Worm (Caenorhabditis elegans) whole organism, L4 larva: ENCODE data around the gene max-2.

Source experiments
- F44E2.7 ChIP-seq: fragments of 200-800 bp; sonication (Bioruptor generic); IDR thresholded peaks from 2 replicates; pipeline ENCODE4 v2.1.2; 2022; ENCODE audit warnings: missing genetic modification characterization, missing compliant biosample characterization
- Y75B8A.6 ChIP-seq: fragments of 200-800 bp; sonication (Bioruptor generic); IDR thresholded peaks from 2 replicates; pipeline ENCODE4 v1.3.6; 2022; ENCODE audit warnings: missing genetic modification reagents, missing genetic modification characterization, missing compliant biosample characterization
- ZK337.2 ChIP-seq: fragments of 200-800 bp; sonication (Bioruptor generic); IDR thresholded peaks from 2 replicates; pipeline ENCODE4 v1.3.6; 2022; ENCODE audit warnings: missing genetic modification reagents, missing genetic modification characterization, missing compliant biosample characterization
- ZK546.5 ChIP-seq, 2 experiments: sonication (generic microtip); optimal IDR thresholded peaks; 2 replicates each; lab custom pipeline; 2017; ENCODE audit warnings: missing biosample characterization in 2 of 2, missing genetic modification characterization in 2 of 2
- aha-1 ChIP-seq: fragments of 150-350 bp; peaks from one replicate; lab custom pipeline; 2014; ENCODE audit warnings: missing biosample characterization, missing genetic modification characterization
- ama-1 ChIP-seq: fragments of 150-350 bp; optimal IDR thresholded peaks from 2 replicates; lab custom pipeline; 2014; ENCODE audit warnings: inconsistent platforms, mixed read lengths
- arid-1 ChIP-seq: fragments of 200-800 bp; sonication (Bioruptor generic); conservative IDR thresholded peaks from 2 replicates; pipeline ENCODE4 v1.3.6; 2022; ENCODE audit warnings: missing genetic modification reagents, missing genetic modification characterization, missing compliant biosample characterization
- attf-4 ChIP-seq: sonication (generic microtip); optimal IDR thresholded peaks from 3 replicates; lab custom pipeline; 2017; ENCODE audit warnings: missing biosample characterization, missing genetic modification characterization
- ceh-20 ChIP-seq: fragments of 200-800 bp; sonication (Bioruptor generic); IDR thresholded peaks from 2 replicates; pipeline ENCODE4 v1.3.6; 2022; ENCODE audit warnings: missing genetic modification reagents, missing genetic modification characterization, missing compliant biosample characterization
- cey-2 ChIP-seq: sonication (generic microtip); optimal IDR thresholded peaks from 3 replicates; lab custom pipeline; 2017; ENCODE audit warnings: missing genetic modification characterization, mild to moderate bottlenecking, missing compliant biosample characterization, antibody characterized with exemption, borderline replicate concordance; ENCODE audit not compliant: insufficient read depth
- daf-16 ChIP-seq, 3 experiments: sonication (generic microtip); optimal IDR thresholded peaks; 2 replicates each; lab custom pipeline; 2016 to 2017; ENCODE audit warnings: missing genetic modification characterization in 3 of 3, missing genetic modification reagents in 3 of 3, mild to moderate bottlenecking in 2 of 3, missing compliant biosample characterization in 2 of 3, missing biosample characterization in 1 of 3, moderate library complexity in 1 of 3
- daf-8 ChIP-seq: fragments of 200-800 bp; sonication (Bioruptor generic); IDR thresholded peaks from 2 replicates; pipeline ENCODE4 v1.3.6; 2022; ENCODE audit warnings: missing genetic modification characterization, missing compliant biosample characterization
- dmd-6 ChIP-seq: fragments of 200-800 bp; sonication (Bioruptor generic); IDR thresholded peaks from 2 replicates; pipeline ENCODE4 v1.3.6; 2022; ENCODE audit warnings: missing genetic modification reagents, missing genetic modification characterization, missing compliant biosample characterization
- dmd-8 ChIP-seq: fragments of 200-800 bp; sonication (Bioruptor generic); IDR thresholded peaks from 2 replicates; pipeline ENCODE4 v1.3.6; 2022; ENCODE audit warnings: missing genetic modification characterization, missing compliant biosample characterization
- egl-43 ChIP-seq: fragments of 200-800 bp; sonication (Bioruptor generic); IDR thresholded peaks from 2 replicates; pipeline ENCODE4 v1.3.6; 2022; ENCODE audit warnings: missing genetic modification reagents, missing genetic modification characterization, missing compliant biosample characterization
- hif-1 ChIP-seq, 2 experiments: sonication (generic microtip); optimal IDR thresholded peaks; 2 replicates each; lab custom pipeline; 2016 to 2017; ENCODE audit warnings: missing compliant biosample characterization in 2 of 2, missing genetic modification characterization in 2 of 2, missing genetic modification reagents in 2 of 2, missing genotype in 2 of 2, mild to moderate bottlenecking in 1 of 2
- hlh-11 ChIP-seq: fragments of 200-800 bp; sonication (Bioruptor generic); optimal IDR thresholded peaks from 2 replicates; lab custom pipeline; 2018; ENCODE audit warnings: mild to moderate bottlenecking, missing genetic modification characterization, missing compliant biosample characterization
- hlh-30 ChIP-seq: sonication (generic microtip); optimal IDR thresholded peaks from 2 replicates; lab custom pipeline; 2017; ENCODE audit warnings: antibody characterized with exemption, mild to moderate bottlenecking, missing genetic modification characterization, missing compliant biosample characterization; ENCODE audit not compliant: insufficient read depth
- hmg-1.1 ChIP-seq: fragments of 200-800 bp; sonication (Bioruptor generic); IDR thresholded peaks from 2 replicates; pipeline ENCODE4 v1.3.6; 2022; ENCODE audit warnings: missing genetic modification reagents, missing genetic modification characterization, missing compliant biosample characterization
- lin-13 ChIP-seq: fragments of 150-350 bp; optimal IDR thresholded peaks from 2 replicates; lab custom pipeline; 2014; ENCODE audit warnings: missing biosample characterization, missing genetic modification reagents, missing genetic modification characterization
- lin-15B ChIP-seq: fragments of 150-350 bp; sonication (generic microtip); optimal IDR thresholded peaks from 3 replicates; lab custom pipeline; 2014; ENCODE audit warnings: missing biosample characterization, missing genetic modification characterization
- lin-29 ChIP-seq: fragments of 200-800 bp; sonication (Bioruptor generic); IDR thresholded peaks from 2 replicates; pipeline ENCODE4 v1.3.6; 2022; ENCODE audit warnings: missing genetic modification reagents, missing genetic modification characterization, missing compliant biosample characterization
- lin-38 ChIP-seq: fragments of 200-800 bp; sonication (Bioruptor generic); IDR thresholded peaks from 2 replicates; pipeline ENCODE4 v1.3.6; 2022; ENCODE audit warnings: missing genetic modification reagents, missing genetic modification characterization, missing compliant biosample characterization
- madf-9 ChIP-seq: fragments of 200-800 bp; sonication (Bioruptor generic); conservative IDR thresholded peaks from 2 replicates; pipeline ENCODE4 v1.3.6; 2022; ENCODE audit warnings: missing genetic modification reagents, missing genetic modification characterization, missing compliant biosample characterization
- mdl-1 ChIP-seq, 2 experiments: fragments of 150-350 bp in 1 of 2; sonication (generic microtip) in 1 of 2; optimal IDR thresholded peaks; 2 replicates each; lab custom pipeline; 2014 to 2017; ENCODE audit warnings: missing biosample characterization in 2 of 2, missing genetic modification characterization in 2 of 2
- mep-1 ChIP-seq: fragments of 150-350 bp; sonication (generic microtip); optimal IDR thresholded peaks from 3 replicates; lab custom pipeline; 2014; ENCODE audit warnings: missing biosample characterization, missing genetic modification characterization
- nhr-102 ChIP-seq: sonication (generic microtip); optimal IDR thresholded peaks from 2 replicates; lab custom pipeline; 2016; ENCODE audit warnings: mild to moderate bottlenecking, missing genetic modification characterization, moderate library complexity, missing compliant biosample characterization
- nhr-11 ChIP-seq: fragments of 150-350 bp; optimal IDR thresholded peaks from 2 replicates; lab custom pipeline; 2014; ENCODE audit warnings: missing biosample characterization, missing genetic modification characterization
- nhr-41 ChIP-seq: fragments of 200-800 bp; sonication (Bioruptor generic); IDR thresholded peaks from 2 replicates; pipeline ENCODE4 v1.3.6; 2022; ENCODE audit warnings: missing genetic modification reagents, missing genetic modification characterization, missing compliant biosample characterization
- nhr-42 ChIP-seq: fragments of 200-800 bp; sonication (Bioruptor generic); IDR thresholded peaks from 2 replicates; pipeline ENCODE4 v1.3.6; 2022; ENCODE audit warnings: missing genetic modification characterization, missing compliant biosample characterization
- nhr-76 ChIP-seq: fragments of 150-350 bp; optimal IDR thresholded peaks from 2 replicates; lab custom pipeline; 2014; ENCODE audit warnings: missing biosample characterization, missing genetic modification characterization
- php-3 ChIP-seq: fragments of 200-800 bp; sonication (Bioruptor generic); IDR thresholded peaks from 2 replicates; pipeline ENCODE4 v1.3.6; 2022; ENCODE audit warnings: missing genetic modification reagents, missing genetic modification characterization, missing compliant biosample characterization
- rbr-2 ChIP-seq: sonication (generic microtip); optimal IDR thresholded peaks from 2 replicates; lab custom pipeline; 2016; ENCODE audit warnings: missing genotype, missing genetic modification characterization, missing compliant biosample characterization
- set-16 ChIP-seq: fragments of 200-800 bp; sonication (Bioruptor generic); IDR thresholded peaks from 2 replicates; pipeline ENCODE4 v1.3.6; 2022; ENCODE audit warnings: missing genetic modification reagents, missing genetic modification characterization, missing compliant biosample characterization
- snpc-1.2 ChIP-seq: fragments of 200-800 bp; sonication (Bioruptor generic); IDR thresholded peaks from 2 replicates; pipeline ENCODE4 v1.3.6; 2022; ENCODE audit warnings: missing genetic modification reagents, missing genetic modification characterization, missing compliant biosample characterization
- spr-1 ChIP-seq: sonication (generic microtip); optimal IDR thresholded peaks from 2 replicates; lab custom pipeline; 2016; ENCODE audit warnings: mild to moderate bottlenecking, missing genetic modification characterization, missing compliant biosample characterization
- tra-1 ChIP-seq: fragments of 200-800 bp; sonication (Bioruptor generic); IDR thresholded peaks from 2 replicates; pipeline ENCODE4 v1.3.6; 2022; ENCODE audit warnings: missing genetic modification reagents, missing genetic modification characterization, missing compliant biosample characterization
- unc-62 ChIP-seq, 3 experiments: fragments of 150-350 bp in 1 of 3; sonication (generic microtip); optimal IDR thresholded peaks in 2 of 3; peaks in 1 of 3; 1 replicate in 1 of 3; 2 replicates in 2 of 3; lab custom pipeline; 2014 to 2017; ENCODE audit warnings: missing biosample characterization in 3 of 3, missing genetic modification characterization in 3 of 3, missing genetic modification reagents in 3 of 3, missing genotype in 1 of 3
- vab-7 ChIP-seq: fragments of 200-800 bp; sonication (Bioruptor generic); IDR thresholded peaks from 2 replicates; pipeline ENCODE4 v1.3.6; 2022; ENCODE audit warnings: missing genetic modification reagents, missing genetic modification characterization, missing compliant biosample characterization
- zfp-3 ChIP-seq: fragments of 200-800 bp; sonication (Bioruptor generic); conservative IDR thresholded peaks from 2 replicates; pipeline ENCODE4 v1.3.6; 2022; ENCODE audit warnings: missing genetic modification reagents, missing genetic modification characterization, missing compliant biosample characterization
- zip-2 ChIP-seq: fragments of 150-350 bp; optimal IDR thresholded peaks from 2 replicates; lab custom pipeline; 2014; ENCODE audit warnings: missing biosample characterization, missing genetic modification characterization
- ztf-11 ChIP-seq: fragments of 150-350 bp; optimal IDR thresholded peaks from 2 replicates; lab custom pipeline; 2014; ENCODE audit warnings: missing biosample characterization, missing genetic modification characterization

max-2 gene

ce11 chrII:13065251-13065650 lies 39.6 kb upstream of the max-2 start:
- no peak for TF ChIP-seq lin-15B (tag; lab: Kevin White, UChicago)
- TF ChIP-seq arid-1 (GFP tag; lab: Robert Waterston, UW): no peak
- no peak for TF ChIP-seq aha-1
- TF ChIP-seq hlh-30 (tag; lab: Kevin White, UChicago): peak; percentile 51
- TF ChIP-seq spr-1: no peak
- TF ChIP-seq unc-62 (GFP tag; optimal IDR thresholded peaks at IDR 0.05 in 1 of 2; lab: Kevin White, UChicago): peak in 1 of 2 experiments; percentile 74
- no peak for TF ChIP-seq unc-62 (tag; optimal IDR thresholded peaks at IDR 0.05; lab: Kevin White, UChicago)
- no peak for TF ChIP-seq tra-1
- no peak for TF ChIP-seq attf-4 (tag; lab: Kevin White, UChicago)
- TF ChIP-seq ama-1 (lab: Kevin White, UChicago): no peak
- TF ChIP-seq hif-1 (tag; optimal IDR thresholded peaks at IDR 0.05; lab: Kevin White, UChicago): peak in 1 of 2 experiments; percentile 71
- TF ChIP-seq php-3 (GFP tag; lab: Robert Waterston, UW): no peak
- no peak for TF ChIP-seq dmd-6 (GFP tag; lab: Robert Waterston, UW)
- TF ChIP-seq ceh-20 (GFP tag; lab: Robert Waterston, UW): peak; percentile 30; the same call in 1 of the 2 replicates
- TF ChIP-seq zip-2 (tag; lab: Kevin White, UChicago): no peak
- no peak for TF ChIP-seq ztf-11 (tag; lab: Kevin White, UChicago)
- no peak for TF ChIP-seq hmg-1.1 (GFP tag; lab: Robert Waterston, UW)
- no peak for TF ChIP-seq madf-9 (GFP tag; lab: Robert Waterston, UW)
- peak in 1 of 2 experiments; percentile 63 for TF ChIP-seq daf-16 (GFP tag; optimal IDR thresholded peaks at IDR 0.05; lab: Kevin White, UChicago)
- TF ChIP-seq daf-16 (tag; optimal IDR thresholded peaks at IDR 0.05; lab: Kevin White, UChicago): no peak
- no peak for TF ChIP-seq lin-13 (GFP tag; lab: Kevin White, UChicago)
- TF ChIP-seq rbr-2 (tag; lab: Kevin White, UChicago): peak; percentile 3
- no peak for TF ChIP-seq nhr-41 (GFP tag; lab: Robert Waterston, UW)
- no peak for TF ChIP-seq nhr-42
- no peak for TF ChIP-seq nhr-102 (tag; lab: Kevin White, UChicago)
- no peak for TF ChIP-seq ZK337.2 (GFP tag; lab: Robert Waterston, UW)
- no peak for TF ChIP-seq cey-2
- no peak for TF ChIP-seq Y75B8A.6 (GFP tag; lab: Robert Waterston, UW)
- no peak for TF ChIP-seq vab-7 (GFP tag; lab: Robert Waterston, UW)
- peak; percentile 38 for TF ChIP-seq hlh-11 (tag; lab: Kevin White, UChicago)
- TF ChIP-seq mep-1 (tag; lab: Kevin White, UChicago): no peak
- TF ChIP-seq zfp-3 (GFP tag; lab: Robert Waterston, UW): no peak
- peak in 1 of 2 experiments; percentile 73 for TF ChIP-seq mdl-1 (tag; optimal IDR thresholded peaks at IDR 0.05; lab: Kevin White, UChicago)
- no peak for TF ChIP-seq egl-43 (GFP tag; lab: Robert Waterston, UW)
- TF ChIP-seq daf-8 (GFP tag; lab: Robert Waterston, UW): no peak

ce11 chrII:13059196-13059595 lies 33.6 kb upstream of the max-2 start:
- TF ChIP-seq F44E2.7 (no peak), snpc-1.2 (GFP tag; lab: Robert Waterston, UW) (no peak), set-16 (GFP tag; lab: Robert Waterston, UW) (peak; percentile 70), dmd-6 (GFP tag; lab: Robert Waterston, UW) (0 out of 2 replicates have a peak, but pooled peaks have one; percentile 8)

- no peak for TF ChIP-seq lin-15B (tag; lab: Kevin White, UChicago)
- peak; percentile 19 for TF ChIP-seq nhr-11 (tag; lab: Kevin White, UChicago)
- TF ChIP-seq lin-29: no peak
- no peak for TF ChIP-seq ceh-20 (GFP tag; lab: Robert Waterston, UW)
- peak; percentile 39 for TF ChIP-seq hlh-11 (tag; lab: Kevin White, UChicago)
- no peak for TF ChIP-seq dmd-8 (GFP tag; lab: Robert Waterston, UW)
- no peak for TF ChIP-seq ztf-11 (tag; lab: Kevin White, UChicago)
- TF ChIP-seq set-16 (GFP tag; lab: Robert Waterston, UW): peak; percentile 70
- no peak for TF ChIP-seq ZK546.5 (tag; optimal IDR thresholded peaks at IDR 0.05; lab: Kevin White, UChicago)
- TF ChIP-seq lin-38 (GFP tag; lab: Robert Waterston, UW): no peak
- no peak for TF ChIP-seq rbr-2 (tag; lab: Kevin White, UChicago)
- TF ChIP-seq dmd-6 (GFP tag; lab: Robert Waterston, UW): no peak
- no peak for TF ChIP-seq nhr-76 (tag; lab: Kevin White, UChicago)
- TF ChIP-seq, all 104 proteins: peak for 3
Observed at ce11 chrII:13056580-13056979, 30.9 kb upstream of the max-2 start, which contains the start of gene zyx-1. Gene zyx-1 (plus strand): TSS chrII:13056910.
